Worm (Caenorhabditis elegans) whole organism, L3 larva: ENCODE measurements around the gene F21D5.7.

Experiments
- R02D3.7 ChIP-seq: fragments of 150-350 bp; optimal IDR thresholded peaks from 2 replicates; lab custom pipeline; 2014; ENCODE audit warnings: missing biosample characterization, missing genetic modification characterization
- ama-1 ChIP-seq: fragments of 150-350 bp; optimal IDR thresholded peaks from 2 replicates; lab custom pipeline; 2018
- ceh-82 ChIP-seq: fragments of 150-350 bp; optimal IDR thresholded peaks from 2 replicates; lab custom pipeline; 2014; ENCODE audit warnings: missing biosample characterization, missing genetic modification characterization
- jun-1 ChIP-seq: fragments of 150-350 bp; optimal IDR thresholded peaks from 2 replicates; lab custom pipeline; 2014; ENCODE audit warnings: missing biosample characterization, missing genetic modification reagents, missing genetic modification characterization
- lin-15B ChIP-seq: fragments of 150-350 bp; optimal IDR thresholded peaks from 2 replicates; lab custom pipeline; 2014; ENCODE audit warnings: missing biosample characterization, missing genetic modification characterization
- mdl-1 ChIP-seq: fragments of 150-350 bp; optimal IDR thresholded peaks from 2 replicates; lab custom pipeline; 2014; ENCODE audit warnings: missing biosample characterization, missing genetic modification characterization
- nhr-237 ChIP-seq: fragments of 150-350 bp; optimal IDR thresholded peaks from 2 replicates; lab custom pipeline; 2014; ENCODE audit warnings: missing biosample characterization, missing genetic modification characterization
- nhr-25 ChIP-seq: sonication (generic microtip); optimal IDR thresholded peaks from 2 replicates; lab custom pipeline; 2017; ENCODE audit warnings: missing biosample characterization, missing genetic modification characterization
- nhr-28 ChIP-seq: fragments of 150-350 bp; optimal IDR thresholded peaks from 2 replicates; lab custom pipeline; 2014; ENCODE audit warnings: missing biosample characterization, missing genetic modification characterization
- pqm-1 ChIP-seq: fragments of 150-350 bp; optimal IDR thresholded peaks from 2 replicates; lab custom pipeline; 2017; ENCODE audit warnings: missing biosample characterization, missing genetic modification characterization, inconsistent platforms
- sea-2 ChIP-seq: fragments of 150-350 bp; sonication (generic microtip); optimal IDR thresholded peaks from 4 replicates; lab custom pipeline; 2014; ENCODE audit warnings: missing biosample characterization, missing genetic modification reagents, missing genetic modification characterization
- snpc-4 ChIP-seq: fragments of 150-350 bp; optimal IDR thresholded peaks from 2 replicates; lab custom pipeline; 2014; ENCODE audit warnings: missing biosample characterization, missing genetic modification characterization
- ztf-11 ChIP-seq: fragments of 150-350 bp; optimal IDR thresholded peaks from 2 replicates; lab custom pipeline; 2014; ENCODE audit warnings: missing biosample characterization, missing genetic modification characterization

ce11 chrIV:8757729-8758128 lies 14.2 kb upstream of the F21D5.7 start:
- TF ChIP-seq ztf-11 (no peak), jun-1 (tag; lab: Kevin White, UChicago) (no peak), sea-2 (no peak), pqm-1 (peak; percentile 68), nhr-237 (tag; lab: Kevin White, UChicago) (no peak), nhr-25 (tag; lab: Kevin White, UChicago) (no peak), nhr-28 (no peak), R02D3.7 (tag; lab: Kevin White, UChicago) (no peak), mdl-1 (tag; lab: Kevin White, UChicago) (no peak), lin-15B (no peak), snpc-4 (tag; lab: Kevin White, UChicago) (no peak), ceh-82 (no peak), ama-1 (lab: Kevin White, UChicago) (no peak)
